Fruit fly (Drosophila melanogaster): Measurements from ENCODE around the gene byn.
A peak's percentile ranks its signal among the peaks of the same experiment; 100 is the strongest.

Gene byn

dm6 chr3L:11896756-11897155, 30.7 kb upstream of the byn start (continued):
- TF ChIP-seq CG2678 (tag; optimal IDR thresholded peaks at IDR 0.05), result peak; percentile 39
- no peak for TF ChIP-seq Ravus (GFP tag; IDR thresholded peaks at IDR 0.05)
- TF ChIP-seq abd-A (tag; optimal IDR thresholded peaks at IDR 0.05), result peak; percentile 32
- TF ChIP-seq Ptx1 (GFP tag; IDR thresholded peaks at IDR 0.05), result peak; percentile 52; the same call in 1 of the 2 replicates
- no peak for TF ChIP-seq Aef1 (GFP tag; IDR thresholded peaks at IDR 0.05)
- peak; percentile 4 for TF ChIP-seq CG8388 (GFP tag; optimal IDR thresholded peaks at IDR 0.05)
- peak; percentile 2 for TF ChIP-seq CG15269 (tag; optimal IDR thresholded peaks at IDR 0.05)
- TF ChIP-seq CG3281 (GFP tag; optimal IDR thresholded peaks at IDR 0.05), result peak; percentile 30
- 0 out of 2 replicates have a peak, but pooled peaks have one; percentile 15 for TF ChIP-seq ssp (GFP tag; IDR thresholded peaks at IDR 0.05)
- 0 out of 3 replicates have a peak, but pooled peaks have one; percentile 30 for TF ChIP-seq H15 (GFP tag; IDR thresholded peaks at IDR 0.05)
- peak; percentile 14 for TF ChIP-seq cwo (GFP tag; optimal IDR thresholded peaks at IDR 0.05)
- 0 out of 2 replicates have a peak, but pooled peaks have one; percentile 25 for TF ChIP-seq Atf6 (GFP tag; IDR thresholded peaks at IDR 0.05)
- peak; percentile 59 for TF ChIP-seq CG18599 (GFP tag; optimal IDR thresholded peaks at IDR 0.05)
- TF ChIP-seq Meics (GFP tag; optimal IDR thresholded peaks at IDR 0.05), result peak; percentile 38
- peak; percentile 17 for TF ChIP-seq CG7556 (GFP tag; optimal IDR thresholded peaks at IDR 0.05)
- no peak for TF ChIP-seq HLH4C (GFP tag; IDR thresholded peaks at IDR 0.05; ENCODE audit: partially characterized antibody)
- TF ChIP-seq CG31441 (GFP tag; IDR thresholded peaks at IDR 0.05), result peak; percentile 36; the same call in 1 of the 2 replicates
- no peak for TF ChIP-seq Fer2 (tag; optimal IDR thresholded peaks at IDR 0.05)
- no peak for TF ChIP-seq ewg (GFP tag; optimal IDR thresholded peaks at IDR 0.05)
- TF ChIP-seq tap (tag; optimal IDR thresholded peaks at IDR 0.05), result peak; percentile 21
- peak; percentile 57 for TF ChIP-seq CG11504 (tag; optimal IDR thresholded peaks at IDR 0.05)
- peak; percentile 66 for TF ChIP-seq sens (GFP tag)
- TF ChIP-seq ranshi (GFP tag; IDR thresholded peaks at IDR 0.05), result peak; percentile 55; the same call in 1 of the 2 replicates
- TF ChIP-seq CG2120 (GFP tag; optimal IDR thresholded peaks at IDR 0.05), result peak; percentile 23
- TF ChIP-seq Sox100B (GFP tag; optimal IDR thresholded peaks at IDR 0.05), result peak; percentile 3

- TF ChIP-seq dmrt99B (tag; optimal IDR thresholded peaks at IDR 0.05), result no peak
- peak; percentile 39 for TF ChIP-seq CG8281 (tag; optimal IDR thresholded peaks at IDR 0.05)
- no peak for TF ChIP-seq CG10209 (GFP tag; optimal IDR thresholded peaks at IDR 0.05)
- peak; percentile 21 for TF ChIP-seq pita (GFP tag; optimal IDR thresholded peaks at IDR 0.05)
- peak; percentile 22 for TF ChIP-seq amos (GFP tag; IDR thresholded peaks at IDR 0.05; ENCODE audit: partially characterized antibody)
- no peak for TF ChIP-seq CG11398 (GFP tag; optimal IDR thresholded peaks at IDR 0.05)
- TF ChIP-seq Hr3 (GFP tag; optimal IDR thresholded peaks at IDR 0.05), result peak; percentile 94
- peak; percentile 98 for TF ChIP-seq CG6689 (GFP tag; IDR thresholded peaks at IDR 0.05)
- peak; percentile 25 for TF ChIP-seq Atf3 (GFP tag; optimal IDR thresholded peaks at IDR 0.05)
- TF ChIP-seq CTCF (GFP tag; optimal IDR thresholded peaks at IDR 0.05), result peak; percentile 47
- peak; percentile 24 for TF ChIP-seq CG1603 (tag; optimal IDR thresholded peaks at IDR 0.05)
- no peak for TF ChIP-seq crol (GFP tag; IDR thresholded peaks at IDR 0.05)
- TF ChIP-seq CG42726 (GFP tag; IDR thresholded peaks at IDR 0.05; ENCODE audit: partially characterized antibody), result 0 out of 2 replicates have a peak, but pooled peaks have one; percentile 40
- TF ChIP-seq ara (GFP tag; IDR thresholded peaks at IDR 0.05), result no peak
- no peak for TF ChIP-seq tio (GFP tag; optimal IDR thresholded peaks at IDR 0.05)
- TF ChIP-seq stwl (tag; optimal IDR thresholded peaks at IDR 0.05), result peak; percentile 62
- TF ChIP-seq Eip74EF (GFP tag; optimal IDR thresholded peaks at IDR 0.05), result peak in 1 of 2 experiments; percentile 25
- TF ChIP-seq pan (optimal IDR thresholded peaks at IDR 0.05), result no peak
- TF ChIP-seq pan (GFP tag; optimal IDR thresholded peaks at IDR 0.05 in 1 of 2, IDR thresholded peaks at IDR 0.05 in 1 of 2), result no peak
- peak; percentile 18 for TF ChIP-seq Lhr (GFP tag; optimal IDR thresholded peaks at IDR 0.05)
- peak; percentile 62 for TF ChIP-seq sens (GFP tag)
- TF ChIP-seq Bteb2 (GFP tag; optimal IDR thresholded peaks at IDR 0.05), result no peak
- TF ChIP-seq CG2875 (GFP tag; optimal IDR thresholded peaks at IDR 0.05), result no peak
- no peak for TF ChIP-seq CG18599 (GFP tag; optimal IDR thresholded peaks at IDR 0.05)
- no peak for TF ChIP-seq CG15479 (GFP tag; optimal IDR thresholded peaks at IDR 0.05)
- TF ChIP-seq CG9876 (GFP tag; optimal IDR thresholded peaks at IDR 0.05), result no peak
- TF ChIP-seq Max (GFP tag; optimal IDR thresholded peaks at IDR 0.05), result no peak
Observed at dm6 chr3L:11918217-11918616, 9.3 kb upstream of the byn start.

Measured in whole organism, embryonic.